Worm (Caenorhabditis elegans) whole organism, early embryonic: ENCODE results near the gene str-63.

Experiments
- B0310.2 ChIP-seq: sonication (generic microtip); optimal IDR thresholded peaks from 2 replicates; lab custom pipeline; 2016; ENCODE audit warnings: mild to moderate bottlenecking, missing genetic modification characterization, missing compliant biosample characterization
- ama-1 ChIP-seq: fragments of 150-350 bp; optimal IDR thresholded peaks from 2 replicates; lab custom pipeline; 2014
- ceh-36 ChIP-seq: sonication (generic microtip); optimal IDR thresholded peaks from 2 replicates; lab custom pipeline; 2016; ENCODE audit warnings: missing genetic modification characterization, inconsistent platforms, missing compliant biosample characterization
- ets-7 ChIP-seq: sonication (generic microtip); optimal IDR thresholded peaks from 2 replicates; lab custom pipeline; 2016; ENCODE audit warnings: missing genotype, missing genetic modification characterization, missing compliant biosample characterization
- flt-1 ChIP-seq: fragments of 200-800 bp; sonication (Bioruptor generic); IDR thresholded peaks from 2 replicates; pipeline ENCODE4 v1.3.6; 2022; ENCODE audit warnings: missing genetic modification characterization, missing compliant biosample characterization
- hmbx-1 ChIP-seq: sonication (generic microtip); optimal IDR thresholded peaks from 2 replicates; lab custom pipeline; 2016; ENCODE audit warnings: mild to moderate bottlenecking, missing genetic modification characterization, missing compliant biosample characterization
- hmg-4 ChIP-seq: fragments of 200-800 bp; sonication (Bioruptor generic); optimal IDR thresholded peaks from 2 replicates; lab custom pipeline; 2018; ENCODE audit warnings: mild to moderate bottlenecking, missing genetic modification characterization, missing compliant biosample characterization
- scrt-1 ChIP-seq: fragments of 200-800 bp; sonication (Bioruptor generic); IDR thresholded peaks from 2 replicates; pipeline ENCODE4 v1.3.6; 2022; ENCODE audit warnings: missing genetic modification characterization, missing compliant biosample characterization
- sea-1 ChIP-seq: fragments of 200-800 bp; sonication (Bioruptor generic); conservative IDR thresholded peaks from 2 replicates; pipeline ENCODE4 v1.3.6; 2022; ENCODE audit warnings: missing genetic modification characterization, missing compliant biosample characterization
- tbx-37 ChIP-seq: fragments of 200-800 bp; sonication (Bioruptor generic); conservative IDR thresholded peaks from 2 replicates; pipeline ENCODE4 v1.3.6; 2022; ENCODE audit warnings: missing genetic modification reagents, missing genetic modification characterization, missing compliant biosample characterization
- tra-4 ChIP-seq: sonication (generic microtip); optimal IDR thresholded peaks from 2 replicates; lab custom pipeline; 2017; ENCODE audit warnings: missing genetic modification characterization, missing compliant biosample characterization

- no peak for TF ChIP-seq flt-1 (GFP tag; lab: Robert Waterston, UW)
- no peak for TF ChIP-seq B0310.2 (tag; lab: Kevin White, UChicago)
- TF ChIP-seq scrt-1, result no peak
- no peak for TF ChIP-seq hmg-4 (GFP tag; lab: Kevin White, UChicago)
- no peak for TF ChIP-seq ama-1 (lab: Kevin White, UChicago)
- no peak for TF ChIP-seq tra-4 (tag; lab: Kevin White, UChicago)
- TF ChIP-seq tbx-37, result no peak
- TF ChIP-seq hmbx-1 (tag; lab: Kevin White, UChicago), result no peak
- TF ChIP-seq ceh-36 (tag; lab: Kevin White, UChicago), result no peak
- no peak for TF ChIP-seq sea-1 (GFP tag; lab: Robert Waterston, UW)
- no peak for TF ChIP-seq ets-7 (tag; lab: Kevin White, UChicago)
Measured at ce11 chrV:3320432-3320831, 30.9 kb upstream of the str-63 start, which contains the start of gene C17B7.14.
